Fruit fly (Drosophila melanogaster) whole organism, embryonic: ENCODE results near the gene VhaSFD.
A peak's percentile ranks its signal among the peaks of the same experiment; 100 is the strongest.

Experiments
- CG10274 ChIP-seq: fragments of 200-800 bp; sonication (Bioruptor generic); optimal IDR thresholded peaks from 3 replicates; lab custom pipeline; 2017; ENCODE audit warnings: missing biosample characterization, mild to moderate bottlenecking, missing genetic modification characterization
- CG10543 ChIP-seq: fragments of 200-800 bp; sonication (Bioruptor generic); optimal IDR thresholded peaks from 3 replicates; lab custom pipeline; 2017; ENCODE audit warnings: missing biosample characterization, mild to moderate bottlenecking, missing genetic modification characterization, moderate library complexity
- CG11723 ChIP-seq: fragments of 200-800 bp; sonication (Bioruptor generic); optimal IDR thresholded peaks from 2 replicates; lab custom pipeline; 2017; ENCODE audit warnings: missing biosample characterization, mild to moderate bottlenecking, missing genetic modification characterization
- CG12659 ChIP-seq: fragments of 200-800 bp; sonication (Bioruptor generic); optimal IDR thresholded peaks from 3 replicates; lab custom pipeline; 2017; ENCODE audit warnings: mild to moderate bottlenecking, missing biosample characterization, missing genetic modification reagents, missing genetic modification characterization
- CG12769 ChIP-seq: fragments of 200-800 bp; sonication (Bioruptor generic); optimal IDR thresholded peaks from 2 replicates; lab custom pipeline; 2019; ENCODE audit warnings: missing biosample characterization, mild to moderate bottlenecking, missing genetic modification characterization, moderate library complexity
- CG15696 ChIP-seq: fragments of 200-800 bp; sonication (Bioruptor generic); optimal IDR thresholded peaks from 2 replicates; lab custom pipeline; 2019; ENCODE audit warnings: missing biosample characterization, mild to moderate bottlenecking, missing genetic modification characterization, moderate library complexity
- CG1602 ChIP-seq: fragments of 200-800 bp; sonication (Bioruptor generic); optimal IDR thresholded peaks from 3 replicates; lab custom pipeline; 2016; ENCODE audit warnings: missing biosample characterization, missing genetic modification characterization
- CG17361 ChIP-seq: fragments of 200-800 bp; sonication (Bioruptor generic); IDR thresholded peaks from 3 replicates; pipeline ENCODE4 v1.3.6; 2022; ENCODE audit warnings: missing biosample characterization, missing genetic modification characterization
- CG2120 ChIP-seq: fragments of 200-800 bp; sonication (Bioruptor generic); optimal IDR thresholded peaks from 3 replicates; lab custom pipeline; 2016; ENCODE audit warnings: missing biosample characterization, missing genetic modification characterization
- CG2129 ChIP-seq: fragments of 200-800 bp; sonication (Bioruptor generic); IDR thresholded peaks from 2 replicates; pipeline ENCODE4 v1.3.6; 2022; ENCODE audit warnings: missing biosample characterization, missing genetic modification characterization; ENCODE audit not compliant: partially characterized antibody
- CG30020 ChIP-seq: fragments of 200-800 bp; optimal IDR thresholded peaks from 2 replicates; lab custom pipeline; 2019; ENCODE audit warnings: missing biosample characterization, mild to moderate bottlenecking, missing genetic modification characterization, moderate library complexity
- CG31441 ChIP-seq: fragments of 200-800 bp; sonication (Bioruptor generic); IDR thresholded peaks from 2 replicates; pipeline ENCODE4 v1.3.6; 2022; ENCODE audit warnings: missing biosample characterization, missing genetic modification characterization
- CG32767 ChIP-seq: fragments of 200-800 bp; sonication (Bioruptor generic); IDR thresholded peaks from 2 replicates; pipeline ENCODE4 v1.3.6; 2022; ENCODE audit warnings: missing biosample characterization, missing genetic modification characterization
- CG34422 ChIP-seq: fragments of 200-800 bp; sonication (Bioruptor generic); IDR thresholded peaks from 3 replicates; pipeline ENCODE4 v1.3.6; 2022; ENCODE audit warnings: missing biosample characterization, missing genetic modification characterization
- CG3726 ChIP-seq: fragments of 200-800 bp; sonication (Bioruptor generic); IDR thresholded peaks from 3 replicates; pipeline ENCODE4, ENCODE4 v1.3.6; 2022; ENCODE audit warnings: missing biosample characterization, missing genetic modification characterization
- CG7556 ChIP-seq: fragments of 200-800 bp; sonication (Bioruptor generic); optimal IDR thresholded peaks from 2 replicates; lab custom pipeline; 2017; ENCODE audit warnings: missing biosample characterization, mild to moderate bottlenecking, missing genetic modification characterization
- CG7928 ChIP-seq: fragments of 200-800 bp; sonication (Bioruptor generic); optimal IDR thresholded peaks from 2 replicates; lab custom pipeline; 2017; ENCODE audit warnings: missing biosample characterization, mild to moderate bottlenecking, missing genetic modification characterization
- CG9797 ChIP-seq: fragments of 200-800 bp; sonication (Bioruptor generic); optimal IDR thresholded peaks from 3 replicates; lab custom pipeline; 2018; ENCODE audit warnings: missing biosample characterization, mild to moderate bottlenecking, missing genetic modification characterization
- CG9817 ChIP-seq: fragments of 200-800 bp; sonication (Bioruptor generic); optimal IDR thresholded peaks from 2 replicates; lab custom pipeline; 2018; ENCODE audit warnings: missing biosample characterization, mild to moderate bottlenecking, missing genetic modification characterization, moderate library complexity
- CG9876 ChIP-seq: fragments of 200-800 bp; sonication (Bioruptor generic); optimal IDR thresholded peaks from 2 replicates; lab custom pipeline; 2016; ENCODE audit warnings: missing biosample characterization, missing genetic modification characterization
- CoRest ChIP-seq: fragments of 200-800 bp; sonication (Bioruptor generic); optimal IDR thresholded peaks from 3 replicates; lab custom pipeline; 2018; ENCODE audit warnings: missing biosample characterization, mild to moderate bottlenecking, missing genetic modification characterization, moderate library complexity
- Dbx ChIP-seq: fragments of 200-800 bp; sonication (Bioruptor generic); IDR thresholded peaks from 3 replicates; pipeline ENCODE4 v1.3.6; 2022; ENCODE audit warnings: missing biosample characterization, missing genetic modification characterization
- Drgx ChIP-seq: fragments of 200-800 bp; sonication (Bioruptor generic); IDR thresholded peaks from 2 replicates; pipeline ENCODE4 v1.3.6; 2022; ENCODE audit warnings: missing biosample characterization, missing genetic modification characterization
- ERR ChIP-seq: fragments of 200-800 bp; sonication (Bioruptor generic); optimal IDR thresholded peaks from 2 replicates; lab custom pipeline; 2016; ENCODE audit warnings: missing biosample characterization, missing genetic modification characterization
- Ets97D ChIP-seq: fragments of 200-800 bp; sonication (Bioruptor generic); optimal IDR thresholded peaks from 3 replicates; lab custom pipeline; 2016; ENCODE audit warnings: missing biosample characterization, missing genetic modification characterization
- HLHmδ ChIP-seq: fragments of 200-800 bp; sonication (Bioruptor generic); optimal IDR thresholded peaks from 2 replicates; lab custom pipeline; 2018; ENCODE audit warnings: missing biosample characterization, mild to moderate bottlenecking, missing genetic modification characterization, moderate library complexity
- Med ChIP-seq: fragments of 200-800 bp; sonication (Bioruptor generic); peaks from one replicate; lab custom pipeline; 2016; ENCODE audit warnings: missing biosample characterization, missing genetic modification characterization, mild to moderate bottlenecking, inconsistent platforms, moderate library complexity
- Pdp1 ChIP-seq, 2 experiments: fragments of 200-800 bp; sonication (Bioruptor generic); optimal IDR thresholded peaks; 3 replicates each; lab custom pipeline; 2016; ENCODE audit warnings: missing biosample characterization in 2 of 2, missing genetic modification characterization in 2 of 2, mild to moderate bottlenecking in 1 of 2, moderate library complexity in 1 of 2
- Rfx ChIP-seq: fragments of 200-800 bp; sonication (Bioruptor generic); IDR thresholded peaks from 2 replicates; pipeline ENCODE4 v1.3.6; 2022; ENCODE audit warnings: missing biosample characterization, missing genetic modification characterization
- Rx ChIP-seq: fragments of 200-800 bp; sonication (Bioruptor generic); IDR thresholded peaks from 2 replicates; pipeline ENCODE4 v1.3.6; 2022; ENCODE audit warnings: missing biosample characterization, missing genetic modification characterization
- Tbp ChIP-seq: fragments of >200 bp; optimal IDR thresholded peaks from 2 replicates; lab custom pipeline; 2018; ENCODE audit warnings: missing biosample characterization, missing genetic modification characterization
- ac ChIP-seq: fragments of 200-800 bp; sonication (Bioruptor generic); optimal IDR thresholded peaks from 3 replicates; lab custom pipeline; 2017; ENCODE audit warnings: missing biosample characterization, mild to moderate bottlenecking, missing genetic modification characterization
- cad ChIP-seq: fragments of >200 bp; optimal IDR thresholded peaks from 2 replicates; lab custom pipeline; 2017; ENCODE audit warnings: missing biosample characterization, missing genetic modification characterization
- cas ChIP-seq: fragments of 200-800 bp; sonication (Bioruptor generic); IDR thresholded peaks from 2 replicates; pipeline ENCODE4 v1.3.6; 2022; ENCODE audit warnings: missing biosample characterization, missing genetic modification characterization
- cg ChIP-seq: fragments of 200-800 bp; sonication (Bioruptor generic); optimal IDR thresholded peaks from 3 replicates; lab custom pipeline; 2019; ENCODE audit warnings: missing biosample characterization, mild to moderate bottlenecking, missing genetic modification characterization, moderate library complexity
- disco-r ChIP-seq: fragments of 200-800 bp; sonication (Bioruptor generic); optimal IDR thresholded peaks from 2 replicates; lab custom pipeline; 2016; ENCODE audit warnings: missing biosample characterization, missing genetic modification characterization
- ewg ChIP-seq: fragments of 200-800 bp; sonication (Bioruptor generic); optimal IDR thresholded peaks from 3 replicates; lab custom pipeline; 2017; ENCODE audit warnings: mild to moderate bottlenecking, missing biosample characterization, missing genetic modification reagents, missing genetic modification characterization
- gem ChIP-seq: fragments of 200-800 bp; sonication (Bioruptor generic); optimal IDR thresholded peaks from 2 replicates; lab custom pipeline; 2019; ENCODE audit warnings: missing biosample characterization, mild to moderate bottlenecking, missing genetic modification characterization, moderate library complexity
- grau ChIP-seq: fragments of 200-800 bp; optimal IDR thresholded peaks from 3 replicates; lab custom pipeline; 2019; ENCODE audit warnings: missing biosample characterization, mild to moderate bottlenecking, missing genetic modification characterization, moderate library complexity
- her ChIP-seq: fragments of 200-800 bp; sonication (Bioruptor generic); optimal IDR thresholded peaks from 2 replicates; lab custom pipeline; 2016; ENCODE audit warnings: missing biosample characterization, missing genetic modification characterization
- jing ChIP-seq: fragments of 200-800 bp; sonication (Bioruptor generic); optimal IDR thresholded peaks from 2 replicates; lab custom pipeline; 2018; ENCODE audit warnings: missing biosample characterization, mild to moderate bottlenecking, missing genetic modification characterization
- org-1 ChIP-seq: fragments of 200-800 bp; sonication (Bioruptor generic); optimal IDR thresholded peaks from 2 replicates; lab custom pipeline; 2017; ENCODE audit warnings: missing biosample characterization, missing genetic modification characterization
- sens ChIP-seq: fragments of 200-800 bp; sonication (Bioruptor generic); peaks from one replicate; lab custom pipeline; 2016; ENCODE audit warnings: missing biosample characterization, missing genetic modification characterization
- sisA ChIP-seq: fragments of 200-800 bp; sonication (Bioruptor generic); IDR thresholded peaks from 2 replicates; pipeline ENCODE4 v1.3.6; 2022; ENCODE audit warnings: missing biosample characterization, missing genetic modification characterization
- slbo ChIP-seq: fragments of 200-800 bp; sonication (Bioruptor generic); IDR thresholded peaks from 2 replicates; pipeline ENCODE4 v1.3.6; 2022; ENCODE audit warnings: missing biosample characterization, missing genetic modification characterization
- slou ChIP-seq: fragments of 200-800 bp; sonication (Bioruptor generic); optimal IDR thresholded peaks from 3 replicates; lab custom pipeline; 2016; ENCODE audit warnings: missing biosample characterization, missing genetic modification characterization
- sug ChIP-seq: fragments of 200-800 bp; optimal IDR thresholded peaks from 2 replicates; lab custom pipeline; 2019; ENCODE audit warnings: missing biosample characterization, mild to moderate bottlenecking, missing genetic modification characterization, moderate library complexity
- tap ChIP-seq: fragments of 200-800 bp; optimal IDR thresholded peaks from 3 replicates; lab custom pipeline; 2019; ENCODE audit warnings: missing biosample characterization, mild to moderate bottlenecking, missing genetic modification characterization, moderate library complexity
- tll ChIP-seq, 2 experiments: fragments of 200-800 bp in 1 of 2; fragments of >200 bp in 1 of 2; sonication (Bioruptor generic) in 1 of 2; optimal IDR thresholded peaks; 2 replicates each; lab custom pipeline; 2017 to 2019; ENCODE audit warnings: missing biosample characterization in 2 of 2, missing genetic modification characterization in 2 of 2, mild to moderate bottlenecking in 1 of 2, moderate library complexity in 1 of 2
- unpg ChIP-seq: fragments of 200-800 bp; sonication (Bioruptor generic); optimal IDR thresholded peaks from 3 replicates; lab custom pipeline; 2018; ENCODE audit warnings: missing biosample characterization, mild to moderate bottlenecking, missing genetic modification characterization, moderate library complexity

VhaSFD gene

dm6 chr2L:16761891-16762290 lies 34.3 kb upstream of the VhaSFD start (continued):
- TF ChIP-seq CG10274 (no peak), jing (no peak), CG9817 (tag; lab: Kevin White, UChicago) (no peak), unpg (GFP tag; lab: Kevin White, UChicago) (peak; percentile 11), CG12659 (no peak), HLHmδ (no peak), CG15696 (tag; lab: Kevin White, UChicago) (no peak), ewg (GFP tag; lab: Kevin White, UChicago) (no peak), ERR (GFP tag; lab: Kevin White, UChicago) (no peak), sug (peak; percentile 11), org-1 (GFP tag; lab: Kevin White, UChicago) (no peak), tap (tag; lab: Kevin White, UChicago) (no peak), CG11723 (GFP tag; lab: Kevin White, UChicago) (no peak), Dbx (GFP tag; lab: Robert Waterston, UW) (no peak), her (GFP tag; lab: Kevin White, UChicago) (no peak), Pdp1 (GFP tag; optimal IDR thresholded peaks at IDR 0.05; lab: Kevin White, UChicago) (no peak), CG9797 (no peak), CG7556 (no peak), Tbp (GFP tag; lab: Kevin White, UChicago) (no peak), cad (GFP tag; lab: Kevin White, UChicago) (no peak), sisA (GFP tag; lab: Robert Waterston, UW) (no peak), CG2129 (GFP tag; lab: Robert Waterston, UW) (no peak), Rx (GFP tag; lab: Robert Waterston, UW) (no peak), cas (GFP tag; lab: Robert Waterston, UW) (no peak), CG30020 (tag; lab: Kevin White, UChicago) (no peak), CG9876 (GFP tag; lab: Kevin White, UChicago) (no peak), tll (GFP tag; optimal IDR thresholded peaks at IDR 0.05; lab: Kevin White, UChicago) (no peak), CG2120 (peak; percentile 10), Rfx (GFP tag; lab: Robert Waterston, UW) (peak; percentile 23; the same call in 1 of the 2 replicates), CG34422 (GFP tag; lab: Robert Waterston, UW) (no peak), CG31441 (GFP tag; lab: Robert Waterston, UW) (no peak), ac (no peak), CG7928 (GFP tag; lab: Kevin White, UChicago) (no peak), disco-r (GFP tag; lab: Kevin White, UChicago) (no peak), CoRest (no peak), slbo (GFP tag; lab: Robert Waterston, UW) (peak; percentile 35; the same call in 1 of the 2 replicates)

dm6 chr2L:16760504-16761417 lies 33.1 kb upstream of the VhaSFD start, which contains the start of gene ppk17:
ppk17 (minus strand) TSS chr2L:16760554.
- no peak for TF ChIP-seq slou
- TF ChIP-seq CG10543 (GFP tag; lab: Kevin White, UChicago) = peak; percentile 59
- TF ChIP-seq CG3726 (GFP tag; lab: Robert Waterston, UW) = no peak
- TF ChIP-seq gem = peak; percentile 22
- TF ChIP-seq Med (GFP tag; lab: Kevin White, UChicago) = peak; percentile 25
- peak; percentile 4 for TF ChIP-seq grau
- 0 out of 2 replicates have a peak, but pooled peaks have one; percentile 17 for TF ChIP-seq CG32767 (GFP tag; lab: Robert Waterston, UW)
- TF ChIP-seq Ets97D (GFP tag; lab: Kevin White, UChicago) = no peak
- TF ChIP-seq CG17361 = 0 out of 3 replicates have a peak, but pooled peaks have one; percentile 14
- TF ChIP-seq CG12769 (tag; lab: Kevin White, UChicago) = peak; percentile 68
- peak; percentile 45 for TF ChIP-seq cg (GFP tag; lab: Kevin White, UChicago)
- TF ChIP-seq Pdp1 (GFP tag; optimal IDR thresholded peaks at IDR 0.05; lab: Kevin White, UChicago) = peak in 1 of 2 experiments; percentile 6
- TF ChIP-seq sens = peak; percentile 15
- peak; percentile 35; the same call in 1 of the 2 replicates for TF ChIP-seq Drgx (GFP tag; lab: Robert Waterston, UW)
- no peak for TF ChIP-seq tap (tag; lab: Kevin White, UChicago)
- no peak for TF ChIP-seq CG1602 (GFP tag; lab: Kevin White, UChicago)
